Worm (Caenorhabditis elegans) whole organism, L4 larva: ENCODE results near the gene sedl-1.

ENCODE experiments used
- R02D3.7 ChIP-seq: fragments of 150-350 bp; sonication (generic microtip); optimal IDR thresholded peaks from 3 replicates; lab custom pipeline; 2014; ENCODE audit warnings: missing biosample characterization, missing genetic modification characterization
- Y105C5A.15 ChIP-seq: fragments of 200-800 bp; sonication (Bioruptor generic); IDR thresholded peaks from 2 replicates; pipeline ENCODE4 v1.3.6; 2022; ENCODE audit warnings: missing genetic modification characterization, missing compliant biosample characterization
- Y75B8A.6 ChIP-seq: fragments of 200-800 bp; sonication (Bioruptor generic); IDR thresholded peaks from 2 replicates; pipeline ENCODE4 v1.3.6; 2022; ENCODE audit warnings: missing genetic modification reagents, missing genetic modification characterization, missing compliant biosample characterization
- aha-1 ChIP-seq: fragments of 150-350 bp; peaks from one replicate; lab custom pipeline; 2014; ENCODE audit warnings: missing biosample characterization, missing genetic modification characterization
- arid-1 ChIP-seq: fragments of 200-800 bp; sonication (Bioruptor generic); conservative IDR thresholded peaks from 2 replicates; pipeline ENCODE4 v1.3.6; 2022; ENCODE audit warnings: missing genetic modification reagents, missing genetic modification characterization, missing compliant biosample characterization
- ceh-20 ChIP-seq: fragments of 200-800 bp; sonication (Bioruptor generic); IDR thresholded peaks from 2 replicates; pipeline ENCODE4 v1.3.6; 2022; ENCODE audit warnings: missing genetic modification reagents, missing genetic modification characterization, missing compliant biosample characterization
- ceh-32 ChIP-seq: sonication (generic microtip); optimal IDR thresholded peaks from 2 replicates; lab custom pipeline; 2016; ENCODE audit warnings: mild to moderate bottlenecking, missing genetic modification characterization, missing compliant biosample characterization; ENCODE audit not compliant: poor library complexity
- ceh-44 ChIP-seq: fragments of 200-800 bp; sonication (Bioruptor generic); IDR thresholded peaks from 2 replicates; pipeline ENCODE4 v1.3.6; 2022; ENCODE audit warnings: missing genetic modification reagents, missing genetic modification characterization, missing compliant biosample characterization
- ceh-62 ChIP-seq: sonication (generic microtip); optimal IDR thresholded peaks from 2 replicates; lab custom pipeline; 2017; ENCODE audit warnings: missing biosample characterization, missing genetic modification characterization
- ces-1 ChIP-seq: fragments of 150-350 bp; sonication (generic microtip); optimal IDR thresholded peaks from 4 replicates; lab custom pipeline; 2014; ENCODE audit warnings: missing biosample characterization, missing genetic modification reagents, missing genetic modification characterization
- daf-16 ChIP-seq, 3 experiments: sonication (generic microtip); optimal IDR thresholded peaks; 2 replicates each; lab custom pipeline; 2016 to 2017; ENCODE audit warnings: missing genetic modification characterization in 3 of 3, missing genetic modification reagents in 3 of 3, mild to moderate bottlenecking in 2 of 3, missing compliant biosample characterization in 2 of 3, missing biosample characterization in 1 of 3, moderate library complexity in 1 of 3
- duxl-1 ChIP-seq: sonication (generic microtip); optimal IDR thresholded peaks from 2 replicates; lab custom pipeline; 2016; ENCODE audit warnings: mild to moderate bottlenecking, missing genetic modification characterization, moderate library complexity, missing compliant biosample characterization; ENCODE audit not compliant: poor library complexity
- dve-1 ChIP-seq: sonication (generic microtip); optimal IDR thresholded peaks from 2 replicates; lab custom pipeline; 2017; ENCODE audit warnings: antibody characterized with exemption, mild to moderate bottlenecking, missing genetic modification characterization, missing compliant biosample characterization; ENCODE audit not compliant: insufficient read depth
- egl-43 ChIP-seq: fragments of 200-800 bp; sonication (Bioruptor generic); IDR thresholded peaks from 2 replicates; pipeline ENCODE4 v1.3.6; 2022; ENCODE audit warnings: missing genetic modification reagents, missing genetic modification characterization, missing compliant biosample characterization
- gei-8 ChIP-seq: fragments of 200-800 bp; sonication (Bioruptor generic); optimal IDR thresholded peaks from 2 replicates; lab custom pipeline; 2018; ENCODE audit warnings: mild to moderate bottlenecking, missing genetic modification characterization, missing compliant biosample characterization
- lim-7 ChIP-seq: fragments of 200-800 bp; sonication (Bioruptor generic); IDR thresholded peaks from 2 replicates; pipeline ENCODE4 v1.3.6; 2022; ENCODE audit warnings: missing genetic modification characterization, missing compliant biosample characterization
- lin-15B ChIP-seq: fragments of 150-350 bp; sonication (generic microtip); optimal IDR thresholded peaks from 3 replicates; lab custom pipeline; 2014; ENCODE audit warnings: missing biosample characterization, missing genetic modification characterization
- lin-38 ChIP-seq: fragments of 200-800 bp; sonication (Bioruptor generic); IDR thresholded peaks from 2 replicates; pipeline ENCODE4 v1.3.6; 2022; ENCODE audit warnings: missing genetic modification reagents, missing genetic modification characterization, missing compliant biosample characterization
- mes-2 ChIP-seq: sonication (generic microtip); optimal IDR thresholded peaks from 2 replicates; lab custom pipeline; 2016; ENCODE audit warnings: missing genotype, mild to moderate bottlenecking, missing genetic modification characterization, missing compliant biosample characterization; ENCODE audit not compliant: poor library complexity, severe bottlenecking
- nhr-10 ChIP-seq: fragments of 150-350 bp; optimal IDR thresholded peaks from 2 replicates; lab custom pipeline; 2014; ENCODE audit warnings: missing biosample characterization, missing genetic modification characterization
- nhr-111 ChIP-seq: fragments of 200-800 bp; sonication (Bioruptor generic); optimal IDR thresholded peaks from 2 replicates; lab custom pipeline; 2018; ENCODE audit warnings: mild to moderate bottlenecking, missing genetic modification characterization, missing compliant biosample characterization
- nhr-237 ChIP-seq: sonication (generic microtip); optimal IDR thresholded peaks from 2 replicates; lab custom pipeline; 2017; ENCODE audit warnings: missing biosample characterization, missing genetic modification characterization
- nhr-28 ChIP-seq: fragments of 150-350 bp; optimal IDR thresholded peaks from 2 replicates; lab custom pipeline; 2014; ENCODE audit warnings: missing biosample characterization, missing genetic modification characterization
- nhr-77 ChIP-seq: fragments of 150-350 bp; optimal IDR thresholded peaks from 2 replicates; lab custom pipeline; 2014; ENCODE audit warnings: missing biosample characterization, missing genetic modification characterization
- pha-4 ChIP-seq, 2 experiments: fragments of 150-350 bp in 1 of 2; fragments of 200-800 bp in 1 of 2; sonication (Bioruptor generic) in 1 of 2; IDR thresholded peaks in 1 of 2; optimal IDR thresholded peaks in 1 of 2; 2 replicates each; pipeline versions ENCODE4 v1.3.6 to Lab custom; 2014 to 2022; ENCODE audit warnings: missing genetic modification characterization in 2 of 2, missing genetic modification reagents in 2 of 2, missing biosample characterization in 1 of 2, missing compliant biosample characterization in 1 of 2
- php-3 ChIP-seq: fragments of 200-800 bp; sonication (Bioruptor generic); IDR thresholded peaks from 2 replicates; pipeline ENCODE4 v1.3.6; 2022; ENCODE audit warnings: missing genetic modification reagents, missing genetic modification characterization, missing compliant biosample characterization
- pqm-1 ChIP-seq: sonication (generic microtip); optimal IDR thresholded peaks from 2 replicates; lab custom pipeline; 2017; ENCODE audit warnings: missing biosample characterization, missing genetic modification characterization
- rbr-2 ChIP-seq: sonication (generic microtip); optimal IDR thresholded peaks from 2 replicates; lab custom pipeline; 2016; ENCODE audit warnings: missing genotype, missing genetic modification characterization, missing compliant biosample characterization
- unc-62 ChIP-seq, 3 experiments: fragments of 150-350 bp in 1 of 3; sonication (generic microtip); optimal IDR thresholded peaks in 2 of 3; peaks in 1 of 3; 1 replicate in 1 of 3; 2 replicates in 2 of 3; lab custom pipeline; 2014 to 2017; ENCODE audit warnings: missing biosample characterization in 3 of 3, missing genetic modification characterization in 3 of 3, missing genetic modification reagents in 3 of 3, missing genotype in 1 of 3
- zfp-2 ChIP-seq: sonication (generic microtip); optimal IDR thresholded peaks from 2 replicates; lab custom pipeline; 2016; ENCODE audit warnings: mild to moderate bottlenecking, missing genetic modification characterization, missing compliant biosample characterization
- zip-11 ChIP-seq: fragments of 200-800 bp; sonication (Bioruptor generic); IDR thresholded peaks from 2 replicates; pipeline ENCODE4 v1.3.6; 2022; ENCODE audit warnings: missing genetic modification characterization, missing compliant biosample characterization

The sedl-1 gene

ce11 chrX:1420524-1420923 is 19.5 kb downstream of the sedl-1 start:
- TF ChIP-seq egl-43 (GFP tag; lab: Robert Waterston, UW): no peak
- TF ChIP-seq lin-38 (GFP tag; lab: Robert Waterston, UW): peak; percentile 55
- peak; percentile 28 for TF ChIP-seq dve-1 (tag; lab: Kevin White, UChicago)
- TF ChIP-seq daf-16 (GFP tag; optimal IDR thresholded peaks at IDR 0.05; lab: Kevin White, UChicago): no peak
- TF ChIP-seq daf-16 (tag; optimal IDR thresholded peaks at IDR 0.05; lab: Kevin White, UChicago): peak; percentile 3

DNA sequence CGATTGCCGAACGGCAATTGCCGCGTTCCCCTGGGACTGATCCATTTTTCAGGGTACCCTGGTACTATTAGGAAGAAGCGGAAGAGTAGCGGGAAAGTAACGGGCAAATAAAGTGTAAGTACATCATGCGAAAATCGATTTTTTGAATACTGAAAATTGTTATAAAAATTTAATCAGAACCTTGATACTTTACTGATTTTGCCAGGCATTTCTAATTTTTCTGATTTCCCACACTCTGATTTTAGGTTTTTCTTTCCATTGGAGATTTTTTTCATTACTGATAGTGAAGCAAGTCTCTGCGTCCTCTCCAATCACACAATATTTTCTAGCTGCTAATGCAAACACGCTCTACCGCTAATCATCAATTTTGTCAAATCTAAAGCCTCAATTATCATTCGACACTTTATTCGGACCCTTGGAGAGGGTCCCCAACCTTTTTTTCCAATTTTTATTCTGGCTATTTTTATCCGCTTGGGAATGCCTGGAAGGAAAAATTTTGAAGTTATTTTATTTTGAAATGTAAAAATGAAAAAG is 20.8 kb downstream of the sedl-1 start, which contains the start of gene F19G12.9:
Gene F19G12.9 (plus strand): TSS at position 51 of the 534 bp plus-strand sequence.
- TF ChIP-seq pha-4 (GFP tag; IDR thresholded peaks at IDR 0.05; lab: Robert Waterston, UW): no peak
- no peak for TF ChIP-seq pha-4 (tag; optimal IDR thresholded peaks at IDR 0.05; lab: Kevin White, UChicago)
- peak; percentile 89 for TF ChIP-seq lin-38 (GFP tag; lab: Robert Waterston, UW)

- TF ChIP-seq zip-11 (GFP tag; lab: Robert Waterston, UW): no peak
- TF ChIP-seq aha-1 (tag; lab: Kevin White, UChicago): peak; percentile 88
- TF ChIP-seq pqm-1 (tag; lab: Kevin White, UChicago): peak; percentile 83
- TF ChIP-seq nhr-28 (tag; lab: Kevin White, UChicago): peak; percentile 48
Measured at ce11 chrX:1416776-1417354, 23.2 kb downstream of the sedl-1 start, which contains the start of the genes F19G12.4 and F19G12.8. TSS of gene F19G12.4 (plus strand) at chrX:1417304. TSS of gene F19G12.8 (plus strand) at chrX:1417320.

DNA sequence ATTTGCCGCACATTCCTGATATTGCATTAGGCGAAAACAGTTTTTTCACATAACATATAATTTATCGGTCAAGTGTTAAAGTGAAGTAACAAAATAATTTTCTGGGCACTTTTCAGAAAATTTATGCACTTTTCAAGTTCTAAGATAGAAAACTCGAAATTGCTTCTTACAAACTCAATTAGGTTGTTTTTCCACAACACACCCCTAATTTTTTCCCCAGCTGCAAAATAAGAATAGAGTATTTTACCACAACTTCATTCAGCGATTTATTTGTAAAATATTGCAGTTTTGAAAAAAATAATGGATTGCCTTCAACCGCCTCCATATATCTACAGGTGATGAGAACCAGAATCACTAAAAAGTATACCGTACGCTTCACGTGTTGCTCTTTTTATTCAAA is 27.2 kb downstream of the sedl-1 start, which contains the start of gene srh-19:
Gene srh-19 (plus strand): TSS at position 301 of the 400 bp plus-strand sequence.
- no peak for TF ChIP-seq ces-1
- no peak for TF ChIP-seq mes-2 (tag; lab: Kevin White, UChicago)
- no peak for TF ChIP-seq duxl-1 (tag; lab: Kevin White, UChicago)
- TF ChIP-seq zfp-2 (tag; lab: Kevin White, UChicago): no peak
- TF ChIP-seq arid-1 (GFP tag; lab: Robert Waterston, UW): no peak
- no peak for TF ChIP-seq gei-8 (GFP tag; lab: Kevin White, UChicago)
- peak in 1 of 2 experiments; percentile 38 for TF ChIP-seq unc-62 (GFP tag; optimal IDR thresholded peaks at IDR 0.05 in 1 of 2; lab: Kevin White, UChicago)
- TF ChIP-seq unc-62 (tag; optimal IDR thresholded peaks at IDR 0.05; lab: Kevin White, UChicago): no peak

DNA sequence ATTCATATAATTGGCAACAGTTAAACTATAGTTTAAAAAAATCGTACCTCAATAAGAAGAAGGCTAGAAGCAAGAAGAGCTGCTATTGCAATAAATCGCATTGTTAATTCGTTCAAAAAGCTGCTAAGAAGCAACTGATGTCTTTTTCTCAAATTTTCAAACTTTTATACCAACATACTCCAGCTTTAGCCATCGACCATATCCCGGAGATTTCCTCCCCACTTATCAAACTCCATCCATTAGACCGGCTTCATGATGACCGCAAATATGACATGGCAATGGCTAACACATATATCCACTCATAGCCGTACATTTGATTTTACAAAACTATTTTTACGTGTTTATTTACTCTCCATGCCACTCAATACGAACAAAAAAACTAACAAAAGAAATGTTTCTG is 29.5 kb downstream of the sedl-1 start, which contains the start of gene abu-2:
Gene abu-2 (minus strand): TSS at position 101 of the 400 bp plus-strand sequence.
- no peak for TF ChIP-seq nhr-77
- TF ChIP-seq php-3 (GFP tag; lab: Robert Waterston, UW): no peak
- no peak for TF ChIP-seq ceh-62
- TF ChIP-seq ceh-20 (GFP tag; lab: Robert Waterston, UW): no peak
- TF ChIP-seq rbr-2 (tag; lab: Kevin White, UChicago): no peak
- TF ChIP-seq arid-1 (GFP tag; lab: Robert Waterston, UW): no peak
- TF ChIP-seq ceh-44 (GFP tag; lab: Robert Waterston, UW): no peak
- no peak for TF ChIP-seq lin-15B
- no peak for TF ChIP-seq lim-7 (GFP tag; lab: Robert Waterston, UW)
- no peak for TF ChIP-seq R02D3.7
- TF ChIP-seq ceh-32 (tag; lab: Kevin White, UChicago): no peak
- no peak for TF ChIP-seq nhr-111 (GFP tag; lab: Kevin White, UChicago)
- TF ChIP-seq nhr-237: no peak
- no peak for TF ChIP-seq Y75B8A.6 (GFP tag; lab: Robert Waterston, UW)
- no peak for TF ChIP-seq nhr-10 (tag; lab: Kevin White, UChicago)
- TF ChIP-seq gei-8 (GFP tag; lab: Kevin White, UChicago): no peak
- no peak for TF ChIP-seq Y105C5A.15 (GFP tag; lab: Robert Waterston, UW)
- TF ChIP-seq, all 104 proteins: peak for 0
